Worm (Caenorhabditis elegans) whole organism, L2 larva: Measurements from ENCODE around the gene Y71H10B.1.

ENCODE experiments used
- C34F6.9 ChIP-seq: fragments of 150-350 bp; optimal IDR thresholded peaks from 2 replicates; lab custom pipeline; 2014; ENCODE audit warnings: missing biosample characterization, missing genetic modification characterization
- R02D3.7 ChIP-seq: fragments of 150-350 bp; optimal IDR thresholded peaks from 2 replicates; lab custom pipeline; 2014; ENCODE audit warnings: missing biosample characterization, missing genetic modification characterization
- Y55F3AM.14 ChIP-seq: fragments of 200-800 bp; sonication (Bioruptor generic); optimal IDR thresholded peaks from 2 replicates; lab custom pipeline; 2018; ENCODE audit warnings: mild to moderate bottlenecking, missing genetic modification characterization, missing compliant biosample characterization
- ZK546.5 ChIP-seq: sonication (generic microtip); optimal IDR thresholded peaks from 2 replicates; lab custom pipeline; 2017; ENCODE audit warnings: missing biosample characterization, missing genetic modification characterization
- alr-1 ChIP-seq: fragments of 150-350 bp; optimal IDR thresholded peaks from 2 replicates; lab custom pipeline; 2014; ENCODE audit warnings: missing biosample characterization, missing genetic modification characterization
- aly-2 ChIP-seq: fragments of 150-350 bp; optimal IDR thresholded peaks from 2 replicates; lab custom pipeline; 2014; ENCODE audit warnings: missing biosample characterization, missing genetic modification characterization
- ama-1 ChIP-seq: fragments of 150-350 bp; optimal IDR thresholded peaks from 2 replicates; lab custom pipeline; 2018; ENCODE audit warnings: inconsistent platforms
- blmp-1 ChIP-seq: sonication (generic microtip); optimal IDR thresholded peaks from 2 replicates; lab custom pipeline; 2017; ENCODE audit warnings: missing genetic modification characterization, mild to moderate bottlenecking, missing compliant biosample characterization, antibody characterized with exemption, moderate library complexity; ENCODE audit not compliant: insufficient read depth
- crh-2 ChIP-seq: sonication (generic microtip); optimal IDR thresholded peaks from 2 replicates; lab custom pipeline; 2017; ENCODE audit warnings: missing biosample characterization, missing genetic modification characterization
- elt-1 ChIP-seq: fragments of 150-350 bp; optimal IDR thresholded peaks from 2 replicates; lab custom pipeline; 2014; ENCODE audit warnings: missing biosample characterization, missing genetic modification characterization
- fos-1 ChIP-seq: fragments of 150-350 bp; optimal IDR thresholded peaks from 2 replicates; lab custom pipeline; 2014; ENCODE audit warnings: missing biosample characterization, missing genetic modification characterization
- gmeb-1 ChIP-seq: fragments of 150-350 bp; optimal IDR thresholded peaks from 2 replicates; lab custom pipeline; 2014; ENCODE audit warnings: missing biosample characterization, missing genetic modification characterization
- lin-11 ChIP-seq: fragments of 150-350 bp; sonication (generic microtip); optimal IDR thresholded peaks from 2 replicates; lab custom pipeline; 2014; ENCODE audit warnings: missing biosample characterization, missing genetic modification characterization, inconsistent platforms, mixed read lengths
- lin-13 ChIP-seq: fragments of 150-350 bp; optimal IDR thresholded peaks from 2 replicates; lab custom pipeline; 2014; ENCODE audit warnings: missing biosample characterization, missing genetic modification reagents, missing genetic modification characterization
- lin-39 ChIP-seq: fragments of 150-350 bp; optimal IDR thresholded peaks from 2 replicates; lab custom pipeline; 2014; ENCODE audit warnings: missing biosample characterization, missing genetic modification reagents, missing genetic modification characterization
- lsy-2 ChIP-seq, 2 experiments: fragments of 150-350 bp in 1 of 2; sonication (generic microtip) in 1 of 2; optimal IDR thresholded peaks; 2 replicates each; lab custom pipeline; 2014 to 2017; ENCODE audit warnings: missing biosample characterization in 2 of 2, missing genetic modification characterization in 2 of 2
- mbf-1 ChIP-seq: sonication (generic microtip); optimal IDR thresholded peaks from 2 replicates; lab custom pipeline; 2017; ENCODE audit warnings: missing biosample characterization, missing genetic modification characterization
- mdl-1 ChIP-seq, 2 experiments: fragments of 150-350 bp in 1 of 2; sonication (generic microtip) in 1 of 2; optimal IDR thresholded peaks; 2 replicates each; lab custom pipeline; 2017; ENCODE audit warnings: missing biosample characterization in 2 of 2, missing genetic modification characterization in 2 of 2
- nhr-10 ChIP-seq: sonication (generic microtip); optimal IDR thresholded peaks from 2 replicates; lab custom pipeline; 2017; ENCODE audit warnings: missing biosample characterization, missing genetic modification characterization
- nhr-12 ChIP-seq: fragments of 150-350 bp; optimal IDR thresholded peaks from 2 replicates; lab custom pipeline; 2014; ENCODE audit warnings: missing biosample characterization, missing genetic modification characterization
- nhr-21 ChIP-seq: fragments of 150-350 bp; optimal IDR thresholded peaks from 2 replicates; lab custom pipeline; 2014; ENCODE audit warnings: missing biosample characterization, missing genetic modification characterization
- nhr-23 ChIP-seq: fragments of 150-350 bp; optimal IDR thresholded peaks from 2 replicates; lab custom pipeline; 2014; ENCODE audit warnings: missing biosample characterization, missing genetic modification reagents, missing genetic modification characterization
- nhr-237 ChIP-seq: fragments of 150-350 bp; optimal IDR thresholded peaks from 2 replicates; lab custom pipeline; 2014; ENCODE audit warnings: missing biosample characterization, missing genetic modification characterization
- nhr-25 ChIP-seq: fragments of 150-350 bp; sonication (generic microtip); optimal IDR thresholded peaks from 3 replicates; lab custom pipeline; 2014; ENCODE audit warnings: missing biosample characterization, missing genetic modification characterization
- nhr-6 ChIP-seq: fragments of 150-350 bp; optimal IDR thresholded peaks from 2 replicates; lab custom pipeline; 2014; ENCODE audit warnings: missing biosample characterization, missing genetic modification characterization
- nhr-77 ChIP-seq: fragments of 150-350 bp; optimal IDR thresholded peaks from 2 replicates; lab custom pipeline; 2014; ENCODE audit warnings: missing biosample characterization, missing genetic modification characterization
- skn-1 ChIP-seq: sonication (generic microtip); optimal IDR thresholded peaks from 2 replicates; lab custom pipeline; 2017; ENCODE audit warnings: missing biosample characterization, missing genetic modification characterization
- unc-39 ChIP-seq: fragments of 150-350 bp; optimal IDR thresholded peaks from 2 replicates; lab custom pipeline; 2014; ENCODE audit warnings: missing biosample characterization, missing genetic modification characterization
- unc-55 ChIP-seq: fragments of 150-350 bp; sonication (generic microtip); optimal IDR thresholded peaks from 3 replicates; lab custom pipeline; 2014; ENCODE audit warnings: missing biosample characterization, missing genetic modification reagents, missing genetic modification characterization
- zag-1 ChIP-seq: fragments of 150-350 bp; optimal IDR thresholded peaks from 2 replicates; lab custom pipeline; 2014; ENCODE audit warnings: missing biosample characterization, missing genetic modification characterization
- ztf-1 ChIP-seq: fragments of 200-800 bp; sonication (Bioruptor generic); conservative IDR thresholded peaks from 2 replicates; pipeline ENCODE4 v1.3.6; 2022; ENCODE audit warnings: missing genetic modification characterization, missing compliant biosample characterization
- ztf-11 ChIP-seq: sonication (generic microtip); optimal IDR thresholded peaks from 2 replicates; lab custom pipeline; 2017; ENCODE audit warnings: missing biosample characterization, missing genetic modification characterization
- ztf-4 ChIP-seq: fragments of 150-350 bp; optimal IDR thresholded peaks from 2 replicates; lab custom pipeline; 2014; ENCODE audit warnings: missing biosample characterization, missing genetic modification characterization

Y71H10B.1 gene

DNA sequence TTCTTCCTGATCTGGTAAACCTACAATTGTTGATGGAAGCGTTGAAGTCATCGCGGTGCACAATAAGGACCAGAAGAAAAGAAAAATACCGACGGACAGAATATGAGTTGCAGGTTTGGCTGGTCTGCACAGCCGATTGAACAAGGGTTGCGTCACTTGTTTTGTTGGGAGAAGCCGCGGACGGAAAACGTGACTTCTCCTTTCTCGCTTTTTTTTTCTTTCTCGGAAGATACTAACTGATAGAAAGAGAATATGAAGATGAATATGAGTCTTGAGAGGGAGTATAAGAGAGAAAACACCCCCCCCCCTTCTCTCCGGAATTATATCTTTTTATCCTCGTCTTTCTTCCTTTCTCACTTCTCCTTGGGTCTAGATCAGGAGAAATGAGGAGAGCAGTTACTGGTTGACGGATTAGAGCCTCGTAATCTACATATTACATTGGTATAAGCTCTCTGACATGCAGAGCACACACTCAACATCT, 12.3 kb downstream of the Y71H10B.1 start, which contains the start of gene ssr-2:
Gene ssr-2 (minus strand): TSS at position 51 of the 481 bp plus-strand sequence.
- TF ChIP-seq mdl-1 (tag; optimal IDR thresholded peaks at IDR 0.05; lab: Kevin White, UChicago) (no peak), crh-2 (tag; lab: Kevin White, UChicago) (no peak), aly-2 (tag; lab: Kevin White, UChicago) (no peak), alr-1 (tag; lab: Kevin White, UChicago) (no peak), nhr-25 (tag; lab: Kevin White, UChicago) (no peak), nhr-237 (tag; lab: Kevin White, UChicago) (no peak), fos-1 (tag; lab: Kevin White, UChicago) (no peak), gmeb-1 (tag; lab: Kevin White, UChicago) (no peak), nhr-10 (tag; lab: Kevin White, UChicago) (no peak), unc-39 (tag; lab: Kevin White, UChicago) (no peak), ztf-1 (no peak), blmp-1 (tag; lab: Kevin White, UChicago) (no peak)
- TF ChIP-seq, all 48 proteins: peak for 0

ce11 chrX:2826337-2826736, 13.8 kb downstream of the Y71H10B.1 start:
- TF ChIP-seq lin-13 (GFP tag; lab: Kevin White, UChicago): no peak
- TF ChIP-seq skn-1 (tag; lab: Kevin White, UChicago): no peak
- TF ChIP-seq crh-2 (tag; lab: Kevin White, UChicago): no peak
- no peak for TF ChIP-seq Y55F3AM.14 (GFP tag; lab: Kevin White, UChicago)
- no peak for TF ChIP-seq ZK546.5
- no peak for TF ChIP-seq alr-1 (tag; lab: Kevin White, UChicago)
- TF ChIP-seq ztf-4: no peak
- TF ChIP-seq ztf-11 (tag; lab: Kevin White, UChicago): no peak
- no peak for TF ChIP-seq mbf-1 (tag; lab: Kevin White, UChicago)
- TF ChIP-seq nhr-77 (tag; lab: Kevin White, UChicago): no peak
- TF ChIP-seq fos-1 (tag; lab: Kevin White, UChicago): no peak
- TF ChIP-seq gmeb-1 (tag; lab: Kevin White, UChicago): no peak
- no peak for TF ChIP-seq ztf-1
- TF ChIP-seq nhr-12 (tag; lab: Kevin White, UChicago): no peak

- TF ChIP-seq nhr-77 (tag; lab: Kevin White, UChicago) (no peak), nhr-23 (tag; lab: Kevin White, UChicago) (no peak), lin-39 (tag; lab: Kevin White, UChicago) (no peak), unc-55 (no peak), nhr-12 (tag; lab: Kevin White, UChicago) (no peak), gmeb-1 (tag; lab: Kevin White, UChicago) (no peak), crh-2 (tag; lab: Kevin White, UChicago) (no peak)
Measured at ce11 chrX:2820148-2820547, 19.9 kb downstream of the Y71H10B.1 start, which contains the start of gene tsp-6. Gene tsp-6, plus strand, starts transcription at chrX:2820448.

DNA sequence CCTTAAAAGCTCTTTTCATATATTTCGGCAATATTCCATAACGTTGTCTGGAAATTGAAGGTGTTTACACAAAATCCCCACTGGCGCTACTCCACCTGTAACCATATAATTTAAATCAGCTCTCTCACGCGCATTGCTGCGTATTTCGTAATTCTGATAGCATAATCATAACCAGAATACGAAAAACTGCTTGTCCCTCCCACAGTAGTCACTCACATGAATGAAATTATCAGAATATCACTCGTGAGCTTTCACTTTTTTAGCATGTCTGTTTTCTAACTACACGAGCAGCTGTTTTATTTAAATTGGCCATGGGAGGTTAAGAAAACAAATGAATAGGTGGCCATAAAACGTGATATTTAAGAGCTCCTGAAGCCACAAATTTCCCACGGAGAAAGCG, 20.3 kb downstream of the Y71H10B.1 start:
- TF ChIP-seq lin-11 (tag; lab: Kevin White, UChicago) (peak; percentile 20), nhr-6 (tag; lab: Kevin White, UChicago) (peak; percentile 10), C34F6.9 (tag; lab: Kevin White, UChicago) (peak; percentile 27), elt-1 (no peak), lsy-2 (tag; optimal IDR thresholded peaks at IDR 0.05; lab: Kevin White, UChicago) (peak in 1 of 2 experiments; percentile 26), ama-1 (lab: Kevin White, UChicago) (no peak)

ce11 chrX:2818899-2819298, 21.2 kb downstream of the Y71H10B.1 start:
- TF ChIP-seq nhr-10 (tag; lab: Kevin White, UChicago) (no peak), nhr-25 (tag; lab: Kevin White, UChicago) (no peak), zag-1 (no peak), R02D3.7 (no peak), nhr-21 (tag; lab: Kevin White, UChicago) (peak; percentile 5)
